Fruit fly (Drosophila melanogaster): ENCODE measurements around the gene Dnaaf6.
A peak's percentile ranks its signal among the peaks of the same experiment; 100 is the strongest.

The Dnaaf6 gene

dm6 chr3L:14634773-14635563 lies 49.6 kb upstream of the Dnaaf6 start (continued):
- TF ChIP-seq mld (GFP tag; IDR thresholded peaks at IDR 0.05; ENCODE audit: partially characterized antibody), result no peak
- no peak for TF ChIP-seq CG33213 (GFP tag; optimal IDR thresholded peaks at IDR 0.05)
- no peak for TF ChIP-seq Adf1 (GFP tag; IDR thresholded peaks at IDR 0.05)
- peak; percentile 65 for TF ChIP-seq croc (GFP tag; conservative IDR thresholded peaks at IDR 0.05)
- TF ChIP-seq Fer2 (tag; optimal IDR thresholded peaks at IDR 0.05), result no peak
- 0 out of 2 replicates have a peak, but pooled peaks have one; percentile 27 for TF ChIP-seq Atf6 (GFP tag; IDR thresholded peaks at IDR 0.05)
- no peak for TF ChIP-seq Dp (GFP tag; optimal IDR thresholded peaks at IDR 0.05)
- TF ChIP-seq HHEX (GFP tag; optimal IDR thresholded peaks at IDR 0.05), result peak; percentile 23
- TF ChIP-seq CG2116 (GFP tag; optimal IDR thresholded peaks at IDR 0.05), result peak; percentile 38
- peak; percentile 64 for TF ChIP-seq CG1233 (GFP tag; optimal IDR thresholded peaks at IDR 0.05)
- TF ChIP-seq CG9727 (GFP tag; optimal IDR thresholded peaks at IDR 0.05), result peak; percentile 95
- peak; percentile 71 for TF ChIP-seq CG11504 (tag; optimal IDR thresholded peaks at IDR 0.05)
- no peak for TF ChIP-seq cad (GFP tag; optimal IDR thresholded peaks at IDR 0.05)
- TF ChIP-seq CG7839 (tag; optimal IDR thresholded peaks at IDR 0.05), result peak; percentile 80
- peak; percentile 58 for TF ChIP-seq CG8359 (GFP tag; optimal IDR thresholded peaks at IDR 0.05; ENCODE audit: borderline replicate concordance)
- no peak for TF ChIP-seq Optix (GFP tag; IDR thresholded peaks at IDR 0.05)
- peak; percentile 98 for TF ChIP-seq dmrt11E (tag; optimal IDR thresholded peaks at IDR 0.05)
- peak; percentile 44 for TF ChIP-seq oc (tag; optimal IDR thresholded peaks at IDR 0.05)
- TF ChIP-seq CG6272 (GFP tag; IDR thresholded peaks at IDR 0.05), result no peak
- no peak for TF ChIP-seq NK7.1 (GFP tag; optimal IDR thresholded peaks at IDR 0.05)
- peak; percentile 91 for TF ChIP-seq phol (tag; optimal IDR thresholded peaks at IDR 0.05)
- no peak for TF ChIP-seq Dbx (GFP tag; IDR thresholded peaks at IDR 0.05)
- TF ChIP-seq twi (tag; optimal IDR thresholded peaks at IDR 0.05), result peak; percentile 64
- no peak for TF ChIP-seq CG42726 (GFP tag; IDR thresholded peaks at IDR 0.05; ENCODE audit: partially characterized antibody)
- TF ChIP-seq ssp (GFP tag; IDR thresholded peaks at IDR 0.05), result peak; percentile 30; the same call in 1 of the 2 replicates
- no peak for TF ChIP-seq chinmo (GFP tag; IDR thresholded peaks at IDR 0.05; ENCODE audit: partially characterized antibody)
- no peak; the same call in 2 of the 3 replicates for TF ChIP-seq ase (GFP tag; IDR thresholded peaks at IDR 0.05)
- TF ChIP-seq CG6683 (GFP tag; optimal IDR thresholded peaks at IDR 0.05), result no peak
- peak; percentile 81 for TF ChIP-seq Ssrp (tag; optimal IDR thresholded peaks at IDR 0.05)
- no peak for TF ChIP-seq BEAF-32 (GFP tag; optimal IDR thresholded peaks at IDR 0.05)
- peak; percentile 54 for TF ChIP-seq CG15011 (GFP tag; optimal IDR thresholded peaks at IDR 0.05)
- no peak for TF ChIP-seq CG16813 (GFP tag; IDR thresholded peaks at IDR 0.05; ENCODE audit: partially characterized antibody)
- no peak for TF ChIP-seq pnt (GFP tag; optimal IDR thresholded peaks at IDR 0.05)
- no peak for TF ChIP-seq CG9932 (GFP tag; IDR thresholded peaks at IDR 0.05)
- no peak for TF ChIP-seq CG5953 (GFP tag; IDR thresholded peaks at IDR 0.05)
- TF ChIP-seq HLH3B (GFP tag; IDR thresholded peaks at IDR 0.05), result peak; percentile 20; the same call in 1 of the 2 replicates
- TF ChIP-seq Oli (tag; optimal IDR thresholded peaks at IDR 0.05), result peak; percentile 76
- TF ChIP-seq Abd-B (GFP tag; optimal IDR thresholded peaks at IDR 0.05), result peak; percentile 77
- TF ChIP-seq mam (GFP tag; optimal IDR thresholded peaks at IDR 0.05), result no peak
- TF ChIP-seq repo (GFP tag; optimal IDR thresholded peaks at IDR 0.05), result no peak
- TF ChIP-seq Mes4 (GFP tag; optimal IDR thresholded peaks at IDR 0.05), result no peak
- peak; percentile 87 for TF ChIP-seq CG31441 (GFP tag; IDR thresholded peaks at IDR 0.05)
- no peak for TF ChIP-seq CG9215 (GFP tag; IDR thresholded peaks at IDR 0.05)
- peak; percentile 71 for TF ChIP-seq grn (GFP tag; optimal IDR thresholded peaks at IDR 0.05)
- TF ChIP-seq Spps (tag; optimal IDR thresholded peaks at IDR 0.05), result peak; percentile 88
- TF ChIP-seq z (GFP tag; IDR thresholded peaks at IDR 0.05), result no peak
- TF ChIP-seq chm (GFP tag; IDR thresholded peaks at IDR 0.05), result peak; percentile 41; the same call in 1 of the 2 replicates
- TF ChIP-seq Ets65A (GFP tag), result no peak
- no peak for TF ChIP-seq CG7745 (tag; optimal IDR thresholded peaks at IDR 0.05)
